Worm (Caenorhabditis elegans) whole organism, dauer: ENCODE results near the gene fipp-1.

Source experiments
- unc-62 ChIP-seq: sonication (generic microtip); optimal IDR thresholded peaks from 2 replicates; lab custom pipeline; 2017; ENCODE audit warnings: missing biosample characterization, missing genetic modification reagents, missing genetic modification characterization

Gene fipp-1

DNA sequence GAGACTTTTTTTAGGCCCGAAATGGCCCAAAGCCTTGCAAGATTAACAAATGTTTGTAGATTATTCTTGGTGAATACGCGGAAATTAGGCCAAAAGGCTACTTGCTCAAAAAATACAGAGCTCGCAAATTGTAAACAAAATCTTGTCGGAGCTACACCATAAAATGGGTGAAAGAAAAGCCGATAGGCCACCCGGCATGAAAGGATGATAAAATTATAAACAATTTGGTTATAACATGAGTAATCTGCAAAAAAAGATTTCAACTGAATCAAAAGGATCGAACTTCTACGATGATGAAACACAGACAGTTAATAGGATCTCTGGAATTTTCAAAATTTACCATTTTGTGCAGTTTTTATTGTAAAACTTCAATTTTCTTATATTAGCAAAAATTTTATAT lies 26.5 kb downstream of the fipp-1 start:
- TF ChIP-seq unc-62 (GFP tag; lab: Kevin White, UChicago), result no peak

DNA sequence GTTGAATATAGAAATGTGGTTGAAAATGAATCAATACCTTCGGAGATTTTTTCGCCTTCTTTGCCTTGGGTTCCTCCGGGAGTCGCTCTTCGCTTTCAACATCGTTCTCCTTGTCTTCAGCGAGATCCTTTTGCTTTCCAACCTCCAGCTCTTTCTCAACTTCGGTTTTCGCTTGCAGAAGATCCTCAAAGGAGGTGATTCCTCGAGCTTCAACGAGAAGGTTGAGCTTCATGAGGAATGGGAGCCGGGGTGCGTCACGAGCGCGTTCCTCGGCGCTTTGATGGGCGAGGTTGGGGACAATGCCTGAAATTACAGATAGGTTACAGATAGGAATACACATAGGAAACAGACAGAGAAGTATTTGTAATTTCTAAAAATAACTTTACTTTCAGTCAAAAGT lies 27.3 kb downstream of the fipp-1 start:
- TF ChIP-seq unc-62 (GFP tag; lab: Kevin White, UChicago), result no peak

DNA sequence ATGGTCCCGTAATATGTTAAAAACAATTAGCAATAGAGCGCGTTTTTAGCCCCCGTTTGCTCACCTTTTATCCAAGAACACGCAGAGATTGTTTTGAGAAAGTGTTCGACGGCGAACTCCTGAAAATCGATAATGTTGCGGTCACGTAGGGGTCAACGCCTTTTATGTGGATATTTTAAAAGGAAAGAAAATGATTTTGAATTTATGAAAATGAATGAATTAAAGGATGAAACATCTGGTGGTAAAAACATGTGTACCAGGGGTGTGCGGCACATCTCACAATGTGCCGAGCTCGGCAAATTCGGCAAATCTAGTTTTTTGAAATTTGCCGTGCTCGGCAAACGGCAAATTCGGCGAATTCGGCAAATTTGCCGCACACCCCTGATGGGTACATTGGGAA lies 28.5 kb downstream of the fipp-1 start, which contains the start of gene F13A2.4:
Gene F13A2.4, minus strand, starts transcription at position 101 of the 400 bp plus-strand sequence.
- no peak for TF ChIP-seq unc-62 (GFP tag; lab: Kevin White, UChicago)

DNA sequence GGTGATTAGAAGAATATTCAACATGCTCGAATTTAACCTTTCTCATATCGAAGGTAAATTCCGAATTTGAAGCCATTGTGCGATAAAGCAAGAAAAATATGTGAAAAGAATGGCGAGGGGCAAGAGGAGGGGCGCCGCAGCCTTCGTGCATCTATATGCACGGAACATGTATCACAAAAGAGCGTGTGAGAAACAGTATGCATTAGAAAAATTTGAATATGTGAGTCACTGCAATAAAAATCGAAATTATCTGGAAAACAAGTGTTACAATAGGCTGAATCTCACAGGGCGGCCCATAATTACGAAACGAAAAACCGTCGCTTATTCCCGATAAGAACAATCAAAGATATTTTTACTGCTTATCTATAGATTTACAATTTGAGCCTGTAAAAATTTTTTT lies 30.3 kb downstream of the fipp-1 start, which contains the start of gene F13A2.5:
Gene F13A2.5, minus strand, starts transcription at position 101 of the 400 bp plus-strand sequence.
- no peak for TF ChIP-seq unc-62 (GFP tag; lab: Kevin White, UChicago)

ce11 chrV:4407519-4407918 lies 35.9 kb downstream of the fipp-1 start, which contains the start of gene nhr-118:
nhr-118 (plus strand) TSS chrV:4407819.
- TF ChIP-seq unc-62 (GFP tag; lab: Kevin White, UChicago), result no peak

DNA sequence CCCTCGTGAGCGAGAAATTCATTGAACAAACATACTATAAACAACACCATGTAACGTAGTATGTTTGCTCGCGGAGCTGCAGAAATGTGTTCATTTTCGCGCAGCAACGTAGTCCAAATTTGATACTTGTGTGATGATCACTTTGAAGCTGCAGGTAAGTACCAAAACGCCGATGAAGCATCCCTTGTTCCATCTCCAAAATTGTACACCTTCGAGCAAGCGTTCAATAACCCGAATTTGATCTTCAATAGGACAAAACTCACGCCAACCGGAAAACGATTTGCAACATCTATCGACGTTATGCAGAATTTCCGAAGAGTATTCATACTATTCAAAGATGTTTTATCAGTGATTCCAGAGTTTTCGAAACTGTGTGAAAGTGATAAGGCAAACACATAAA lies 39.0 kb downstream of the fipp-1 start, which contains the start of gene Y47D7A.3:
Gene Y47D7A.3, plus strand, starts transcription at position 301 of the 400 bp plus-strand sequence.
- TF ChIP-seq unc-62 (GFP tag; lab: Kevin White, UChicago), result no peak

DNA sequence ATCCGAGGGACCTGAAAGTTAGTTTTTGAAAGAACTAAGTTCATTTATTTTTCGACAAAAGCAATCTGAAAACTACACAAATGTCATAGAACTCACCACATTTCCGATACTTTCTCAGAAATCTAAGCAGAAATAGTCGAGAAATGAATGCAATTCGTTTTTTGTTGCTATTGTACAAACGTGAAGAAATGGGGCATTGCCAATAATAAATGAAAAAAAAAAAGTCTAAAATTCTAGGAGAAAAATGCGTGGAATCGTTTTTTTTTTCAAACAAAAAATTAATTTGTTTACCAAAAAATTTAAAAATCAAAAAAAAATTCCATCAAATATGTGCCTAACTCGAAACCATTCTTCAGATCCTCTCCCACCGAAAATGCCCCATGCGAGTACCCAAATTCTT lies 40.1 kb downstream of the fipp-1 start, which contains the start of gene Y47D7A.17:
Gene Y47D7A.17, minus strand, starts transcription at position 101 of the 400 bp plus-strand sequence.
- no peak for TF ChIP-seq unc-62 (GFP tag; lab: Kevin White, UChicago)

DNA sequence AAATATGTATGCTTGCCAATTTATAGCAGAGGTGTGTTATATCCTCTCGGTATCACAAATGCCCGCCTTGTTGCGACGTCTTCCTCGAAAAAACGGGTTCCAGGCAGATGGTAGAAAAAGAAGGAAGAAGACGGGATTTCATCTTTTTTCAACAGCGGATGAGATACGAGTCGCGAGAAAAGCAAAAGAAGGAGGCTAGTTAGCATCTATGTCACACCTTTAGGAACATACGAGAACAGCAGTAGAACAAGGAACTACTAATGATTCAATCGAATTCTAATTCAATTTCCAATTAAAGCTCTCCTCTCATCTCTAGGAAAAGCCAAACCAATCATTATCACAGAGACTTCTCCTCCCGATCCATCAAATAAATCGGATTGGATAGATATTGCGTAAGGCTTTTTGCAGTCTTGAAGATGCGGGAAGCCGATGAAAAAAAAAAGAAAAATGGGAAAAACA lies 43.0 kb downstream of the fipp-1 start, which contains the start of gene grl-5:
Gene grl-5, minus strand, starts transcription at position 51 of the 459 bp plus-strand sequence.
- TF ChIP-seq unc-62 (GFP tag; lab: Kevin White, UChicago), result no peak

- TF ChIP-seq unc-62 (GFP tag; lab: Kevin White, UChicago), result no peak
These were observed 45.1 kb downstream of the fipp-1 start, which contains the start of gene Y47D7A.18 for ce11 chrV:4416710-4417109. Y47D7A.18 (minus strand) TSS chrV:4416810.

DNA sequence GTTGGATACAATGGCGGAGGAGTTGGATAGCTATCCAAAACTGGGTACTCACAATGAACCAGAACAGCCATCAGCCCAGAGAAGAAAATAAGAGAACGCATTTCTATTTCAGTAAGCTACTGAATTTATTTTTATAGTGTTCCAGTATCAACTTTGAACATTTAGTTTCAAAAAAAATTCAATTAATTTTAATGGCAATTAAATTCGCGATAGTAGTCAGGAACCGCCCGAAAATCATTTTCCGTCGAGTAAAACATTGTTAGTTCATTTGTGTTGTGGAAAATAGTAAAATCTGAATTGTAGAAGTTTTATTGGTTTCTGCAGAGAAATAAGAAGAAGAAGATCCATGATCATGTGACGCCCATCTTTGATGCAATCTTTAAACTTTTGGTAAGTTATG lies 46.5 kb downstream of the fipp-1 start, which contains the start of gene Y47D7A.6:
Gene Y47D7A.6, minus strand, starts transcription at position 101 of the 400 bp plus-strand sequence.
- no peak for TF ChIP-seq unc-62 (GFP tag; lab: Kevin White, UChicago)

DNA sequence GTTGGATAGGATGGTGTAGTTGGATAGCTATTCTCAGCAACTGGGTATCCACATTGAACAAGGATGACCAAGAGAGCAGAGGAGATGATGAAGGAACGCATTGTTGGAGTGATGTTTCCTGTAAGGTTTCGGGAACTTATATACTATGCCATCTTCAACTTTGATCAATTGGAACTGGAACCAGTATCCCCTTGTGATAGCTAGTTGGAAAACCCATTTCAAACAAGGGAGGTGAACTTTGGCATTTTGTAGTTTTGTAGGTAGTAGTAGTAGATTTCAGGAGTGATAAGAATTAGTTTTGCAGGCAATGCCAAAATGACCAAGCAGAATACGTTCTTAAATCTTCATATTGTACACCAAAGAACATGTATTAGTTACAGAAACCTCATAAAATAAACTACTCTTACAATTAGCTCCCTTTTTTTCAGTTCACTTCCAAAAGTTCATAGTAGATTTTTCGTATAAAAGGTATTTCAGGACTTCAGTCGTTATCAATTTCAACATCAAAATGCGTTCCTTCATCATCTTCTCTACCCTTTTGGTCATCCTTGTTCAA lies 48.2 kb downstream of the fipp-1 start, which contains the start of the genes Y47D7A.7 and Y47D7A.2:
Gene Y47D7A.7, minus strand, starts transcription at position 101 of the 556 bp plus-strand sequence.
Gene Y47D7A.2, plus strand, starts transcription at position 506 of the 556 bp plus-strand sequence.
- no peak for TF ChIP-seq unc-62 (GFP tag; lab: Kevin White, UChicago)

DNA sequence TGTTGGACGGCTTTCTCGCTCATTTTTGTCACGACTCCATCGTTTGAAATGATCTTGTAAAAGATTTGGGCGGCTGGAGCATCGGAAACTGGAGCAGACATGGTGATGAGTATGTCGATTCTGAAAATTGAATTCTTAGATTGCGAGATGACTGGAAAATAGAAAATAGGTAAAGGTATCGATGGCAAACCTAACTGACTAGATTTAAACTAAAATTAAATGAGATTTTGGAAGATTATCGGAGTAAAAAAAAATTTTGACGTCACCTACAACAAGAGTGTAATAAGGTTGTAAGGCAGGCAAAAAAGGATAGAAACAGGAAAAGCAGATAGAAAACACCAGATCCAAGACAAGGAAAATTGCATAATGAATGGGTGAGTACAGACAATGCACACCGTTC lies 49.9 kb downstream of the fipp-1 start, which contains the start of gene skr-14:
Gene skr-14, minus strand, starts transcription at position 101 of the 400 bp plus-strand sequence.
- no peak for TF ChIP-seq unc-62 (GFP tag; lab: Kevin White, UChicago)

ce11 chrV:4422127-4422526 lies 50.5 kb downstream of the fipp-1 start, which contains the start of gene skr-7:
skr-7 (plus strand) TSS chrV:4422427.
- no peak for TF ChIP-seq unc-62 (GFP tag; lab: Kevin White, UChicago)

ce11 chrV:4423087-4423486 lies 51.5 kb downstream of the fipp-1 start:
- no peak for TF ChIP-seq unc-62 (GFP tag; lab: Kevin White, UChicago)
